Worm (Caenorhabditis elegans): ENCODE measurements around the gene nstp-3.

The nstp-3 gene

DNA sequence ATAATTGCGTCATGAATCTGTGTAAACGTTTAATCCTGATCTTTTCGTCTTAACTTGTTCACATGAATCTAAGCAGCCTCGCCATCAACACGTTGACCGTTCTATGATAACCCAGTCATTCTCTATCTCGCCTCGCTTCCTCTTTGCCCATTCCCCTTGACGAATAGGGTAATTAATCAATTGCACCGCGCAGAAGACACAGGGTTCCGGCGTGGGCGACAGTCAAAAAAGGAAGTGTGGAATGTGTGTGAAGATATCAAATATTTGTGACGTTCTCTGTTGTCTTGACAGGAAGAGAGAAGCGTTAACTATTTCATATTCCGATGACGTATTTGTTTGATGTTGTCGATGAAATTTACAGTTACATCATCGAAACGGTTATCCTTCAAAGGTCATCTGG is 34.8 kb upstream of the nstp-3 start:
- TF ChIP-seq blmp-1 (tag; optimal IDR thresholded peaks at IDR 0.05) (peak; percentile 87), lin-14 (GFP tag; optimal IDR thresholded peaks at IDR 0.05) (peak; percentile 84), nhr-20 (tag; optimal IDR thresholded peaks at IDR 0.05) (peak; percentile 89), nhr-90 (tag; optimal IDR thresholded peaks at IDR 0.05; ENCODE audit: poor library complexity) (peak; percentile 54), nhr-47 (tag; optimal IDR thresholded peaks at IDR 0.05) (peak; percentile 9), dpl-1 (GFP tag; optimal IDR thresholded peaks at IDR 0.05) (peak in 1 of 3 experiments; percentile 10), tbx-2 (tag; optimal IDR thresholded peaks at IDR 0.05) (peak; percentile 66), nhr-19 (GFP tag; conservative IDR thresholded peaks at IDR 0.05) (peak; percentile 57), C16A3.4 (tag; optimal IDR thresholded peaks at IDR 0.05) (peak; percentile 10), lin-15B (tag; optimal IDR thresholded peaks at IDR 0.05) (no peak), ceh-8 (GFP tag; optimal IDR thresholded peaks at IDR 0.05) (no peak), lin-35 (GFP tag; optimal IDR thresholded peaks at IDR 0.05) (peak in 1 of 2 experiments; percentile 44), ets-5 (GFP tag; IDR thresholded peaks at IDR 0.05) (no peak), efl-3 (GFP tag; optimal IDR thresholded peaks at IDR 0.05) (no peak), elt-3 (tag; optimal IDR thresholded peaks at IDR 0.05) (peak in 3 of 6 experiments; percentile 7 to 85 (median 13)), nhr-71 (tag; optimal IDR thresholded peaks at IDR 0.05) (peak; percentile 81), irx-1 (tag; optimal IDR thresholded peaks at IDR 0.05) (peak; percentile 14), mdl-1 (tag; optimal IDR thresholded peaks at IDR 0.05) (peak in 1 of 2 experiments; percentile 45), dsc-1 (tag; optimal IDR thresholded peaks at IDR 0.05) (no peak), Y116A8C.19 (tag; optimal IDR thresholded peaks at IDR 0.05; ENCODE audit: borderline replicate concordance) (no peak), sup-37 (GFP tag; optimal IDR thresholded peaks at IDR 0.05) (no peak), jun-1 (tag; optimal IDR thresholded peaks at IDR 0.05) (no peak), swsn-7 (tag; optimal IDR thresholded peaks at IDR 0.05) (no peak), isw-1 (GFP tag; IDR thresholded peaks at IDR 0.05) (no peak), F16B12.6 (tag; optimal IDR thresholded peaks at IDR 0.05) (no peak), nhr-85 (tag) (peak; percentile 97), ceh-88 (GFP tag; IDR thresholded peaks at IDR 0.05) (no peak), rnt-1 (tag; optimal IDR thresholded peaks at IDR 0.05) (no peak), snu-23 (GFP tag; optimal IDR thresholded peaks at IDR 0.05) (peak; percentile 66), nhr-77 (tag; optimal IDR thresholded peaks at IDR 0.05) (no peak)

DNA sequence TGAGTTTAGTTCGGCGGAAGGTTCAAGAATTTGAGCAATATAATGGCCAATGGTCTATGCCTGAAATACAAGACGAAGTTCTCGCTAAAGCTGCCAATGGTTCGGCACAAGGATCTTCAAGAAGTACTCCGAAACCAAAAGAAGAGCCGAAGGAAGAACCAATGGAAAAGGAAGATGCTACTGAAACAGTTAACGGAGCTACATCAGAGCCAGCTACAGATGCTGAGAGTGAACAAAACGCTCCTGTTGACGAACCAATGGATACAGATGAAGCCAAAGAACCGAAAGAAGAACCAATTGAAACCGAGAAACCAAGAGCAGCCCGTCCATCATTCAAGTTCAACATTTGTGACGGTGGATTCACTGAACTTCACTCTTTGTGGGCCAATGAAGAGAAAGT is 33.2 kb upstream of the nstp-3 start:
- no peak for TF ChIP-seq efl-1 (optimal IDR thresholded peaks at IDR 0.05)
- peak in 1 of 2 experiments; percentile 80 for TF ChIP-seq efl-1 (GFP tag; optimal IDR thresholded peaks at IDR 0.05 in 1 of 2)
- no peak for TF ChIP-seq efl-3 (GFP tag; optimal IDR thresholded peaks at IDR 0.05)

DNA sequence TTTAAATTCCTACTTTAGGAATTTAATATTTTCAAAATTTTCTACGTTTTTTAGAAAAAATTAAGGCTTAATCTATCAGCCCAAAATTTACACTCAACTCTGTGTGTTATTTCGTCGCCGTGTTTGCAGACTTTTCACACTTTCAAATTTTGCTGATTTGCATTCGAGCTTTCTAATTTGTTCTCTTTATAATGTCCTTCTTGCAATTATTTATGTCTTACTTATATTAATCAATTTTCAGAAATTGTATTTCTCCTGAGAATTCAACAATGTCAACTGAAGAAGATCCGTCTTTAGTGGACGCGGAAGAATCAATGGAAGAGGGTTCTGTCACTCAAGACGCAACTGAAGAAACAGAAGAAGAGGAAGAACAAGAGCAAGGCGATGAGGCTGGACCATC is 28.6 kb upstream of the nstp-3 start, which contains the start of gene let-418:
TSS of gene let-418 (plus strand) at position 242 of the 400 bp plus-strand sequence.
- TF ChIP-seq efl-1 (optimal IDR thresholded peaks at IDR 0.05) (peak in 1 of 2 experiments; percentile 2), efl-1 (GFP tag; optimal IDR thresholded peaks at IDR 0.05 in 1 of 2) (peak; percentile 44 to 92), tbx-2 (tag; optimal IDR thresholded peaks at IDR 0.05) (peak; percentile 14), mdl-1 (tag; optimal IDR thresholded peaks at IDR 0.05) (no peak), nhr-90 (tag; optimal IDR thresholded peaks at IDR 0.05; ENCODE audit: poor library complexity) (no peak), ceh-82 (tag; optimal IDR thresholded peaks at IDR 0.05) (no peak), hlh-4 (tag; optimal IDR thresholded peaks at IDR 0.05) (no peak), elt-3 (tag; optimal IDR thresholded peaks at IDR 0.05) (no peak), lin-35 (GFP tag; optimal IDR thresholded peaks at IDR 0.05) (peak in 1 of 2 experiments; percentile 11), F16B12.6 (tag; optimal IDR thresholded peaks at IDR 0.05) (peak; percentile 74), C16A3.4 (tag; optimal IDR thresholded peaks at IDR 0.05) (no peak), sup-37 (GFP tag; optimal IDR thresholded peaks at IDR 0.05) (no peak), dpl-1 (GFP tag; optimal IDR thresholded peaks at IDR 0.05) (peak in 2 of 3 experiments; percentile 3 to 38), nhr-20 (tag; optimal IDR thresholded peaks at IDR 0.05) (no peak), lsy-2 (tag; optimal IDR thresholded peaks at IDR 0.05) (peak in 1 of 2 experiments; percentile 16), ces-1 (GFP tag; optimal IDR thresholded peaks at IDR 0.05) (no peak), sptf-1 (tag; optimal IDR thresholded peaks at IDR 0.05) (no peak), mep-1 (tag; optimal IDR thresholded peaks at IDR 0.05) (no peak)

Measured in whole organism, L1 larva.